Fruit fly (Drosophila melanogaster): ENCODE measurements around the gene CG15530.

- TF ChIP-seq fd96Ca (GFP tag; IDR thresholded peaks at IDR 0.05) (0 out of 3 replicates have a peak, but pooled peaks have one; percentile 27), CG8159 (tag; optimal IDR thresholded peaks at IDR 0.05) (no peak), CG4496 (GFP tag; IDR thresholded peaks at IDR 0.05) (peak; percentile 76), Pif1A (GFP tag; optimal IDR thresholded peaks at IDR 0.05) (peak; percentile 38), CG13204 (GFP tag; optimal IDR thresholded peaks at IDR 0.05) (peak; percentile 36), CG32121 (GFP tag; IDR thresholded peaks at IDR 0.05) (peak; percentile 46), CG14655 (GFP tag; optimal IDR thresholded peaks at IDR 0.05) (peak; percentile 33), CG9948 (tag; optimal IDR thresholded peaks at IDR 0.05) (no peak), gl (tag; optimal IDR thresholded peaks at IDR 0.05) (no peak)
These were observed 17.2 kb upstream of the CG15530 start, which contains the start of gene CG11498 for dm6 chr3R:30160312-30160942.

All from whole organism, pupa.